Fruit fly (Drosophila melanogaster) whole organism: ENCODE results near the gene Atg18a.

Experiments used
- CG8478 ChIP-seq: fragments of >200 bp; optimal IDR thresholded peaks from 2 replicates; lab custom pipeline; 2018; ENCODE audit warnings: inconsistent platforms
- Dll ChIP-seq: fragments of >200 bp; optimal IDR thresholded peaks from 2 replicates; lab custom pipeline; 2017
- EcR ChIP-seq, 2 experiments: fragments of >200 bp; optimal IDR thresholded peaks; 2 replicates each; lab custom pipeline; 2017; ENCODE audit warnings: missing biosample characterization in 2 of 2, missing genetic modification characterization in 2 of 2, missing genetic modification reagents in 2 of 2
- usp ChIP-seq: fragments of >200 bp; optimal IDR thresholded peaks from 2 replicates; lab custom pipeline; 2017; ENCODE audit warnings: missing biosample characterization, missing genetic modification characterization, mixed read lengths

- TF ChIP-seq Dll (lab: Kevin White, UChicago) (no peak), usp (GFP tag; lab: Kevin White, UChicago) (no peak), CG8478 (lab: Kevin White, UChicago) (no peak), EcR (GFP tag; optimal IDR thresholded peaks at IDR 0.05; lab: Kevin White, UChicago) (no peak)
These were observed 35.8 kb upstream of the Atg18a start for dm6 chr3L:8150812-8151211.
